Worm (Caenorhabditis elegans) whole organism, L3 larva: Measurements from ENCODE around the gene bus-19.

Experiments
- ceh-16 ChIP-seq: sonication (generic microtip); optimal IDR thresholded peaks from 2 replicates; lab custom pipeline; 2017; ENCODE audit warnings: missing biosample characterization, missing genetic modification characterization
- ceh-82 ChIP-seq: fragments of 150-350 bp; optimal IDR thresholded peaks from 2 replicates; lab custom pipeline; 2014; ENCODE audit warnings: missing biosample characterization, missing genetic modification characterization
- fkh-10 ChIP-seq: sonication (generic microtip); optimal IDR thresholded peaks from 2 replicates; lab custom pipeline; 2017; ENCODE audit warnings: missing biosample characterization, missing genetic modification reagents, missing genetic modification characterization
- jun-1 ChIP-seq: fragments of 150-350 bp; optimal IDR thresholded peaks from 2 replicates; lab custom pipeline; 2014; ENCODE audit warnings: missing biosample characterization, missing genetic modification reagents, missing genetic modification characterization
- unc-39 ChIP-seq: sonication (generic microtip); optimal IDR thresholded peaks from 4 replicates; lab custom pipeline; 2017; ENCODE audit warnings: missing biosample characterization, missing genetic modification characterization
- unc-62 ChIP-seq: fragments of 150-350 bp; sonication (generic microtip); optimal IDR thresholded peaks from 4 replicates; lab custom pipeline; 2014; ENCODE audit warnings: missing biosample characterization, missing genetic modification reagents, missing genetic modification characterization

- TF ChIP-seq unc-62 (GFP tag; lab: Kevin White, UChicago) (no peak), ceh-16 (tag; lab: Kevin White, UChicago) (no peak), jun-1 (tag; lab: Kevin White, UChicago) (no peak), fkh-10 (GFP tag; lab: Kevin White, UChicago) (no peak), ceh-82 (no peak), unc-39 (tag; lab: Kevin White, UChicago) (no peak)
Observed at ce11 chrV:12928929-12929532, 57.2 kb downstream of the bus-19 start, which contains the start of gene T16G1.2.
